Worm (Caenorhabditis elegans) whole organism, late embryonic: Measurements from ENCODE around the gene pdi-2.

ENCODE experiments used
- C38D4.7 ChIP-seq: fragments of 200-800 bp; sonication (Bioruptor generic); optimal IDR thresholded peaks from 2 replicates; lab custom pipeline; 2018; ENCODE audit warnings: mild to moderate bottlenecking, missing genetic modification characterization, moderate library complexity, missing compliant biosample characterization
- K02D7.2 ChIP-seq: sonication (generic microtip); optimal IDR thresholded peaks from 2 replicates; lab custom pipeline; 2017; ENCODE audit warnings: mild to moderate bottlenecking, missing genetic modification characterization, missing compliant biosample characterization
- ama-1 ChIP-seq: fragments of 150-350 bp; optimal IDR thresholded peaks from 2 replicates; lab custom pipeline; 2014
- ceh-9 ChIP-seq: sonication (generic microtip); optimal IDR thresholded peaks from 2 replicates; lab custom pipeline; 2016; ENCODE audit warnings: mild to moderate bottlenecking, missing genetic modification characterization, inconsistent platforms, missing compliant biosample characterization
- che-1 ChIP-seq: sonication (generic microtip); optimal IDR thresholded peaks from 2 replicates; lab custom pipeline; 2016; ENCODE audit warnings: mild to moderate bottlenecking, missing genetic modification characterization, missing compliant biosample characterization
- dve-1 ChIP-seq: sonication (generic microtip); optimal IDR thresholded peaks from 2 replicates; lab custom pipeline; 2017; ENCODE audit warnings: antibody characterized with exemption, mild to moderate bottlenecking, missing genetic modification characterization, missing compliant biosample characterization
- fkh-6 ChIP-seq: sonication (generic microtip); optimal IDR thresholded peaks from 2 replicates; lab custom pipeline; 2016; ENCODE audit warnings: missing genetic modification characterization, missing compliant biosample characterization
- madf-2 ChIP-seq: sonication (generic microtip); optimal IDR thresholded peaks from 2 replicates; lab custom pipeline; 2017; ENCODE audit warnings: missing genetic modification characterization, missing compliant biosample characterization
- pqm-1 ChIP-seq: sonication (generic microtip); optimal IDR thresholded peaks from 2 replicates; lab custom pipeline; 2016; ENCODE audit warnings: missing genetic modification characterization, missing compliant biosample characterization
- sox-2 ChIP-seq: fragments of 200-800 bp; sonication (Bioruptor generic); IDR thresholded peaks from 2 replicates; pipeline ENCODE4 v1.3.6; 2022; ENCODE audit warnings: missing genetic modification reagents, missing genetic modification characterization, missing compliant biosample characterization
- unc-42 ChIP-seq: sonication (generic microtip); optimal IDR thresholded peaks from 2 replicates; lab custom pipeline; 2016; ENCODE audit warnings: missing genotype, missing genetic modification characterization, missing compliant biosample characterization

ce11 chrX:4484072-4484471 is 39.9 kb upstream of the pdi-2 start:
- TF ChIP-seq K02D7.2 (tag; lab: Kevin White, UChicago) (no peak), ceh-9 (tag; lab: Kevin White, UChicago) (no peak), C38D4.7 (GFP tag; lab: Kevin White, UChicago) (no peak), sox-2 (GFP tag; lab: Robert Waterston, UW) (no peak), madf-2 (no peak), che-1 (no peak), pqm-1 (no peak), dve-1 (tag; lab: Kevin White, UChicago) (no peak), ama-1 (no peak), fkh-6 (tag; lab: Kevin White, UChicago) (no peak), unc-42 (no peak)
